Worm (Caenorhabditis elegans) whole organism, mixed stage, embryonic: ENCODE measurements around the gene M88.3.

Experiments
- M03D4.4 ChIP-seq: sonication (generic microtip); optimal IDR thresholded peaks from 2 replicates; lab custom pipeline; 2017; ENCODE audit warnings: mild to moderate bottlenecking, missing genetic modification characterization, missing compliant biosample characterization
- bed-3 ChIP-seq: fragments of 200-800 bp; sonication (Bioruptor generic); optimal IDR thresholded peaks from 3 replicates; lab custom pipeline; 2018; ENCODE audit warnings: mild to moderate bottlenecking, missing genetic modification characterization, moderate library complexity, missing compliant biosample characterization
- blmp-1 ChIP-seq: fragments of 150-350 bp; optimal IDR thresholded peaks from 2 replicates; lab custom pipeline; 2014; ENCODE audit warnings: missing biosample characterization, missing genetic modification characterization
- ceh-39 ChIP-seq: fragments of 150-350 bp; optimal IDR thresholded peaks from 2 replicates; lab custom pipeline; 2014; ENCODE audit warnings: missing biosample characterization, missing genetic modification characterization
- ceh-43 ChIP-seq: fragments of 200-800 bp; sonication (Bioruptor generic); optimal IDR thresholded peaks from 2 replicates; lab custom pipeline; 2018; ENCODE audit warnings: mild to moderate bottlenecking, missing genetic modification characterization, moderate library complexity, missing compliant biosample characterization
- ceh-83 ChIP-seq: fragments of 200-800 bp; sonication (Bioruptor generic); optimal IDR thresholded peaks from 2 replicates; lab custom pipeline; 2018; ENCODE audit warnings: mild to moderate bottlenecking, missing genetic modification characterization, missing compliant biosample characterization
- ces-1 ChIP-seq: fragments of 150-350 bp; optimal IDR thresholded peaks from 2 replicates; lab custom pipeline; 2014; ENCODE audit warnings: missing biosample characterization, missing genetic modification reagents, missing genetic modification characterization
- cnd-1 ChIP-seq: fragments of 200-800 bp; sonication (Bioruptor generic); optimal IDR thresholded peaks from 2 replicates; lab custom pipeline; 2018; ENCODE audit warnings: mild to moderate bottlenecking, missing genetic modification characterization, missing compliant biosample characterization
- drap-1 ChIP-seq: fragments of 200-800 bp; sonication (Bioruptor generic); optimal IDR thresholded peaks from 3 replicates; lab custom pipeline; 2018; ENCODE audit warnings: mild to moderate bottlenecking, missing genetic modification characterization, missing compliant biosample characterization
- flh-1 ChIP-seq: fragments of 200-800 bp; sonication (Bioruptor generic); optimal IDR thresholded peaks from 2 replicates; lab custom pipeline; 2018; ENCODE audit warnings: mild to moderate bottlenecking, missing genetic modification characterization, moderate library complexity, missing compliant biosample characterization
- ham-2 ChIP-seq: fragments of 200-800 bp; sonication (Bioruptor generic); optimal IDR thresholded peaks from 2 replicates; lab custom pipeline; 2018; ENCODE audit warnings: mild to moderate bottlenecking, missing genetic modification characterization, missing compliant biosample characterization
- hlh-1 ChIP-seq: fragments of 150-350 bp; optimal IDR thresholded peaks from 2 replicates; lab custom pipeline; 2014; ENCODE audit warnings: missing biosample characterization, missing genetic modification reagents, missing genetic modification characterization
- lin-13 ChIP-seq: fragments of 150-350 bp; optimal IDR thresholded peaks from 2 replicates; lab custom pipeline; 2014; ENCODE audit warnings: missing biosample characterization, missing genetic modification characterization
- lin-32 ChIP-seq: fragments of 200-800 bp; sonication (Bioruptor generic); optimal IDR thresholded peaks from 2 replicates; lab custom pipeline; 2018; ENCODE audit warnings: mild to moderate bottlenecking, missing genetic modification characterization, missing compliant biosample characterization
- lsy-2 ChIP-seq: fragments of 150-350 bp; optimal IDR thresholded peaks from 2 replicates; lab custom pipeline; 2014; ENCODE audit warnings: missing biosample characterization, missing genetic modification characterization
- mab-5 ChIP-seq: fragments of 150-350 bp; optimal IDR thresholded peaks from 2 replicates; lab custom pipeline; 2014; ENCODE audit warnings: missing biosample characterization, missing genetic modification characterization
- mep-1 ChIP-seq: fragments of 150-350 bp; optimal IDR thresholded peaks from 2 replicates; lab custom pipeline; 2017; ENCODE audit warnings: missing biosample characterization, missing genetic modification reagents, missing genetic modification characterization, inconsistent platforms
- mls-2 ChIP-seq: sonication (generic microtip); optimal IDR thresholded peaks from 2 replicates; lab custom pipeline; 2016; ENCODE audit warnings: mild to moderate bottlenecking, missing genetic modification characterization, moderate library complexity, missing compliant biosample characterization
- nhr-12 ChIP-seq: fragments of 150-350 bp; optimal IDR thresholded peaks from 2 replicates; lab custom pipeline; 2014; ENCODE audit warnings: missing biosample characterization, missing genetic modification characterization
- nhr-2 ChIP-seq: fragments of 150-350 bp; optimal IDR thresholded peaks from 2 replicates; lab custom pipeline; 2014; ENCODE audit warnings: missing biosample characterization, missing genetic modification characterization
- nhr-237 ChIP-seq: fragments of 150-350 bp; optimal IDR thresholded peaks from 2 replicates; lab custom pipeline; 2014; ENCODE audit warnings: missing biosample characterization, missing genetic modification characterization
- nhr-28 ChIP-seq: fragments of 150-350 bp; optimal IDR thresholded peaks from 2 replicates; lab custom pipeline; 2014; ENCODE audit warnings: missing biosample characterization, missing genetic modification characterization
- nhr-76 ChIP-seq: sonication (generic microtip); optimal IDR thresholded peaks from 2 replicates; lab custom pipeline; 2017; ENCODE audit warnings: missing biosample characterization, missing genetic modification characterization
- pha-4 ChIP-seq: fragments of 150-350 bp; optimal IDR thresholded peaks from 2 replicates; lab custom pipeline; 2018; ENCODE audit warnings: missing biosample characterization, missing genetic modification reagents, missing genetic modification characterization
- snpc-4 ChIP-seq: fragments of 150-350 bp; optimal IDR thresholded peaks from 2 replicates; lab custom pipeline; 2014; ENCODE audit warnings: missing biosample characterization, missing genetic modification characterization
- sptf-1 ChIP-seq: sonication (generic microtip); optimal IDR thresholded peaks from 2 replicates; lab custom pipeline; 2017; ENCODE audit warnings: mild to moderate bottlenecking, missing genetic modification characterization, moderate library complexity, missing compliant biosample characterization
- tbx-8 ChIP-seq: fragments of 200-800 bp; sonication (Bioruptor generic); optimal IDR thresholded peaks from 2 replicates; lab custom pipeline; 2018; ENCODE audit warnings: mild to moderate bottlenecking, missing genetic modification characterization, moderate library complexity, missing compliant biosample characterization
- unc-120 ChIP-seq: sonication (generic microtip); optimal IDR thresholded peaks from 2 replicates; lab custom pipeline; 2017; ENCODE audit warnings: missing genetic modification characterization, missing compliant biosample characterization; ENCODE audit not compliant: poor library complexity, severe bottlenecking
- unc-39 ChIP-seq: fragments of 150-350 bp; optimal IDR thresholded peaks from 2 replicates; lab custom pipeline; 2014; ENCODE audit warnings: missing biosample characterization, missing genetic modification characterization
- unc-62 ChIP-seq: fragments of 150-350 bp; optimal IDR thresholded peaks from 2 replicates; lab custom pipeline; 2014; ENCODE audit warnings: missing biosample characterization, missing genetic modification reagents, missing genetic modification characterization
- zip-8 ChIP-seq: fragments of 150-350 bp; optimal IDR thresholded peaks from 2 replicates; lab custom pipeline; 2014; ENCODE audit warnings: missing biosample characterization, missing genetic modification characterization
- ztf-11 ChIP-seq: fragments of 150-350 bp; optimal IDR thresholded peaks from 2 replicates; lab custom pipeline; 2014; ENCODE audit warnings: missing biosample characterization, missing genetic modification characterization

The M88.3 gene

DNA sequence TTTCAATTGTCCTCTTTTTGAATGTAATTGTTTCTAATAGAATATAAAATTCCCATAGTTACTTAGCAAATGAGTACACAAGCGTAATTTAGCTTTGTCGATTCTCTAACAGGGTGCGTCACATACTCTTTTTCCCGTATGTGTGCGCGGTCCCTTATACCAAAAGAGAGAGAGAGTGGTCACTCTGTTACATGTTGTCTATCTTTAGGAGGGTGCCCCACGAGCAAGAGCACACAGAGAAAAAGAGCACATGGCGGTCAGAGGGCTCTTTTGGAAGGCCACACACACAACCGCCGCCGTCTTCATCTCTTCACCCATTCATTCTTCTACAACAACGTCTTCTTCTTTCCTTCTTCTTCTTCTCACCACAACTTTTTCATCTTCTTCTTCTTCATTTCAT, 30.9 kb downstream of the M88.3 start:
- TF ChIP-seq mls-2 (tag; lab: Kevin White, UChicago): peak; percentile 62
- no peak for TF ChIP-seq ztf-11 (tag; lab: Kevin White, UChicago)
- peak; percentile 6 for TF ChIP-seq pha-4 (tag; lab: Kevin White, UChicago)
- TF ChIP-seq M03D4.4 (tag; lab: Kevin White, UChicago): no peak
- no peak for TF ChIP-seq ceh-39
- no peak for TF ChIP-seq nhr-28 (tag; lab: Kevin White, UChicago)
- peak; percentile 23 for TF ChIP-seq drap-1 (GFP tag; lab: Kevin White, UChicago)
- TF ChIP-seq zip-8: no peak
- TF ChIP-seq blmp-1 (tag; lab: Kevin White, UChicago): no peak
- no peak for TF ChIP-seq nhr-237 (tag; lab: Kevin White, UChicago)
- TF ChIP-seq snpc-4 (tag; lab: Kevin White, UChicago): no peak
- no peak for TF ChIP-seq lin-13 (tag; lab: Kevin White, UChicago)
- TF ChIP-seq flh-1 (GFP tag; lab: Kevin White, UChicago): no peak
- no peak for TF ChIP-seq nhr-2
- TF ChIP-seq cnd-1 (tag; lab: Kevin White, UChicago): peak; percentile 31
- peak; percentile 25 for TF ChIP-seq unc-120 (tag; lab: Kevin White, UChicago)
- no peak for TF ChIP-seq nhr-12 (tag; lab: Kevin White, UChicago)
- no peak for TF ChIP-seq mab-5
- peak; percentile 14 for TF ChIP-seq ces-1 (GFP tag; lab: Kevin White, UChicago)
- TF ChIP-seq lin-32 (GFP tag; lab: Kevin White, UChicago): no peak

ce11 chrIII:4508064-4508905, 36.6 kb downstream of the M88.3 start, which contains the start of the genes cct-5 and F25F2.1:
Gene cct-5 (minus strand): TSS chrIII:4508114.
Gene F25F2.1 (plus strand): TSS chrIII:4508855.
- TF ChIP-seq mls-2 (tag; lab: Kevin White, UChicago): no peak
- peak; percentile 30 for TF ChIP-seq pha-4 (tag; lab: Kevin White, UChicago)
- TF ChIP-seq zip-8: no peak
- TF ChIP-seq ceh-43 (GFP tag; lab: Kevin White, UChicago): no peak
- TF ChIP-seq snpc-4 (tag; lab: Kevin White, UChicago): no peak
- peak; percentile 91 for TF ChIP-seq lsy-2 (tag; lab: Kevin White, UChicago)
- no peak for TF ChIP-seq mab-5
- peak; percentile 85 for TF ChIP-seq mep-1 (tag; lab: Kevin White, UChicago)
- no peak for TF ChIP-seq nhr-28 (tag; lab: Kevin White, UChicago)
- TF ChIP-seq bed-3 (GFP tag; lab: Kevin White, UChicago): no peak
- TF ChIP-seq ztf-11 (tag; lab: Kevin White, UChicago): no peak
- no peak for TF ChIP-seq flh-1 (GFP tag; lab: Kevin White, UChicago)
- no peak for TF ChIP-seq hlh-1 (tag; lab: Kevin White, UChicago)
- no peak for TF ChIP-seq nhr-2
- TF ChIP-seq nhr-76 (tag; lab: Kevin White, UChicago): no peak
- TF ChIP-seq blmp-1 (tag; lab: Kevin White, UChicago): no peak
- no peak for TF ChIP-seq lin-32 (GFP tag; lab: Kevin White, UChicago)
- TF ChIP-seq nhr-237 (tag; lab: Kevin White, UChicago): peak; percentile 65
- TF ChIP-seq ceh-83 (GFP tag; lab: Kevin White, UChicago): no peak
- TF ChIP-seq M03D4.4 (tag; lab: Kevin White, UChicago): no peak
- no peak for TF ChIP-seq nhr-12 (tag; lab: Kevin White, UChicago)
- no peak for TF ChIP-seq ceh-39
- peak; percentile 8 for TF ChIP-seq drap-1 (GFP tag; lab: Kevin White, UChicago)
- no peak for TF ChIP-seq ham-2 (GFP tag; lab: Kevin White, UChicago)
- TF ChIP-seq cnd-1 (tag; lab: Kevin White, UChicago): peak; percentile 7
- no peak for TF ChIP-seq tbx-8
- peak; percentile 34 for TF ChIP-seq unc-62 (GFP tag; lab: Kevin White, UChicago)
- TF ChIP-seq ces-1 (GFP tag; lab: Kevin White, UChicago): peak; percentile 57
- TF ChIP-seq lin-13 (tag; lab: Kevin White, UChicago): peak; percentile 50

DNA sequence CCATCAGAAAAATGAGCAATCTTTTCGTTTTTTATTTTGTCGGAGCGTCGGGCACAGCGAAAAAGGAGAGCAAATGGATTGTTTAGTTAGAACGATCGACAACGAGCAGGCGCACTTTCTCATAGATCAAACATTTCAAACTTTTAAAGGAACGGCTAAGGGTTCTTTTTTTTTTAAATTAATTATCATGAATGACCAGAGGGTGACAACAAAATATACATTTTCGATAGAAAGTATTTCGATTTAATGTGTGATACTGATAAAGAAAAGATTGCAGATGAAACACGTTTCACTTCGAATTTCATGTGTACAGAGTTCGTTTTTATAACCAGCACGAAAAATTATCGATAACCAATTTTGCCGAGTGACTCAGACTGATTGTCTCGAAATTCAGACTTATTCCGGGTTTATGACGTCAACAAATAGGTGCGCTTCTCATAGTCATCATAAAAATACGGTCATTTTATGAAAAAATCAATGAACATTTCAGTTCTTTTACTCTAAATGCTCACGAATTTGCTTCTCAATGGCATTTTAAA, 38.2 kb downstream of the M88.3 start:
- TF ChIP-seq drap-1 (GFP tag; lab: Kevin White, UChicago): no peak
- TF ChIP-seq flh-1 (GFP tag; lab: Kevin White, UChicago): no peak
- TF ChIP-seq, all 35 proteins: peak for 0

ce11 chrIII:4506140-4506539, 38.7 kb downstream of the M88.3 start:
- TF ChIP-seq nhr-76 (tag; lab: Kevin White, UChicago) (no peak), sptf-1 (tag; lab: Kevin White, UChicago) (no peak), unc-39 (tag; lab: Kevin White, UChicago) (no peak)
